Fruit fly (Drosophila melanogaster): Measurements from ENCODE around the gene Cdc16.

DNA sequence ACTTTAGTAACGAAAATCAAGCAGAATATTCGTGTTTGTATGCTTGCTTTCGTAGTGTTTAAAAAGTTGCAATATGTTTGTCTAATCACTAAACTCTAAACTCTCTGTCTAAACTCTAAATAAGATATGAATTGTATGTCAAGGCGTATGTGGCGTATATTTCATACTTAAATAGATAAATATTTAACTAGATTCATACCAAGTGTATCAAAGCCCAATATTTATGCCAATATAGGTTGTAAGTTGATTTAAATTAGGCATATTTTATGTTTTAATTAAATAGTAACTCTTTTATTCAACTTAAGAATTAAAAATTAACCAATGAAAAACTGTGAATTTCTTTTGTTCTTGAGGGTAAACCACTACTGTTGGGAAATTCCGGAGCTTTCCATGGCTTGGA is 7.0 kb downstream of the Cdc16 start, which contains the start of gene wam:
- TF ChIP-seq CG6276 (GFP tag; optimal IDR thresholded peaks at IDR 0.05) (no peak), lz (GFP tag; optimal IDR thresholded peaks at IDR 0.05) (no peak), CG31627 (GFP tag; optimal IDR thresholded peaks at IDR 0.05) (no peak), CG4318 (GFP tag; optimal IDR thresholded peaks at IDR 0.05) (no peak), Hr39 (GFP tag; optimal IDR thresholded peaks at IDR 0.05) (no peak), Eip78C (GFP tag) (no peak), Lpt (GFP tag; optimal IDR thresholded peaks at IDR 0.05) (no peak), CG8319 (GFP tag; optimal IDR thresholded peaks at IDR 0.05) (no peak)

Data from whole organism, prepupa.